Fruit fly (Drosophila melanogaster) whole organism, wandering third instar larva: ENCODE results near the gene CG40006.
"Not testable (repeated sequence)": the region's sequence is repeated elsewhere in the genome, so short reads cannot be mapped to it uniquely, and the experiment has no call there.

Experiments
- Abd-B ChIP-seq: fragments of >200 bp; optimal IDR thresholded peaks from 2 replicates; lab custom pipeline; 2017; ENCODE audit warnings: missing biosample characterization, missing genetic modification characterization
- CG32264 ChIP-seq: fragments of 200-800 bp; sonication (Bioruptor generic); optimal IDR thresholded peaks from 2 replicates; lab custom pipeline; 2016; ENCODE audit warnings: missing biosample characterization, missing genetic modification characterization
- CrebA ChIP-seq: fragments of 200-800 bp; sonication (Bioruptor generic); optimal IDR thresholded peaks from 2 replicates; lab custom pipeline; 2016; ENCODE audit warnings: missing biosample characterization, mild to moderate bottlenecking, missing genetic modification characterization, borderline replicate concordance
- Dfd ChIP-seq: fragments of >200 bp; optimal IDR thresholded peaks from 2 replicates; lab custom pipeline; 2017; ENCODE audit warnings: missing biosample characterization, missing genetic modification characterization
- Dif ChIP-seq: fragments of 200-275, 200-300 bp; sonication (Bioruptor generic); optimal IDR thresholded peaks from 2 replicates; lab custom pipeline; 2018; ENCODE audit warnings: missing biosample characterization, missing genetic modification characterization; ENCODE audit not compliant: partially characterized antibody
- GATAd ChIP-seq: sonication (Bioruptor generic); optimal IDR thresholded peaks from 2 replicates; lab custom pipeline; 2016; ENCODE audit warnings: missing biosample characterization, missing genetic modification characterization
- HLH106 ChIP-seq: fragments of 200-800 bp; optimal IDR thresholded peaks from 3 replicates; lab custom pipeline; 2019; ENCODE audit warnings: missing biosample characterization, mild to moderate bottlenecking, missing genetic modification characterization, moderate library complexity
- Hnf4 ChIP-seq: fragments of 200-800 bp; sonication (Bioruptor generic); optimal IDR thresholded peaks from 2 replicates; lab custom pipeline; 2016; ENCODE audit warnings: missing biosample characterization, mild to moderate bottlenecking, missing genetic modification characterization
- Hr78 ChIP-seq: fragments of >200 bp; optimal IDR thresholded peaks from 2 replicates; lab custom pipeline; 2017; ENCODE audit warnings: missing biosample characterization, missing genetic modification characterization
- Hr83 ChIP-seq: fragments of 200-300 bp; sonication (Bioruptor generic); optimal IDR thresholded peaks from 2 replicates; lab custom pipeline; 2016; ENCODE audit warnings: missing biosample characterization, mild to moderate bottlenecking, missing genetic modification characterization, moderate library complexity; ENCODE audit not compliant: poor library complexity, severe bottlenecking
- Jra ChIP-seq: sonication (Bioruptor generic); optimal IDR thresholded peaks from 2 replicates; lab custom pipeline; 2016; ENCODE audit warnings: missing biosample characterization, missing genetic modification characterization
- Mio ChIP-seq: sonication (Bioruptor generic); optimal IDR thresholded peaks from 2 replicates; lab custom pipeline; 2016; ENCODE audit warnings: missing biosample characterization, missing genetic modification characterization
- Myc ChIP-seq: fragments of >200 bp; optimal IDR thresholded peaks from 2 replicates; lab custom pipeline; 2017
- N ChIP-seq: fragments of >200 bp; optimal IDR thresholded peaks from 2 replicates; lab custom pipeline; 2018; ENCODE audit warnings: missing biosample characterization, missing external identifiers, missing genetic modification characterization
- OdsH ChIP-seq: fragments of 200-800 bp; sonication (Bioruptor generic); optimal IDR thresholded peaks from 2 replicates; lab custom pipeline; 2016; ENCODE audit warnings: missing biosample characterization, mild to moderate bottlenecking, missing genetic modification characterization
- Rel ChIP-seq, 2 experiments: fragments of 200-800 bp; sonication (Bioruptor generic) in 1 of 2; optimal IDR thresholded peaks; 2 replicates in 1 of 2; 3 replicates in 1 of 2; lab custom pipeline; 2016 to 2019; ENCODE audit warnings: mild to moderate bottlenecking in 2 of 2, missing biosample characterization in 2 of 2, missing genetic modification characterization in 2 of 2, moderate library complexity in 1 of 2
- Sp1 ChIP-seq: fragments of 200-800 bp; sonication (Bioruptor generic); optimal IDR thresholded peaks from 3 replicates; lab custom pipeline; 2019; ENCODE audit warnings: missing biosample characterization, mild to moderate bottlenecking, missing genetic modification characterization, moderate library complexity
- br ChIP-seq: fragments of 200-800 bp; sonication (Bioruptor generic); optimal IDR thresholded peaks from 2 replicates; lab custom pipeline; 2016; ENCODE audit warnings: missing biosample characterization, missing genetic modification characterization
- dsf ChIP-seq: sonication (Bioruptor generic); optimal IDR thresholded peaks from 2 replicates; lab custom pipeline; 2016; ENCODE audit warnings: missing biosample characterization, missing genetic modification characterization, borderline replicate concordance
- ey ChIP-seq: fragments of 200-800 bp; sonication (Bioruptor generic); optimal IDR thresholded peaks from 2 replicates; lab custom pipeline; 2016; ENCODE audit warnings: missing biosample characterization, missing genetic modification characterization
- foxo ChIP-seq, 2 experiments: fragments of 200-800 bp; sonication (Bioruptor generic); optimal IDR thresholded peaks; 2 replicates in 1 of 2; 3 replicates in 1 of 2; lab custom pipeline; 2016 to 2017; ENCODE audit warnings: missing biosample characterization in 2 of 2, missing genetic modification characterization in 2 of 2
- fru ChIP-seq: fragments of 200-800 bp; sonication (Bioruptor generic); optimal IDR thresholded peaks from 3 replicates; lab custom pipeline; 2016; ENCODE audit warnings: missing biosample characterization, mild to moderate bottlenecking, missing genetic modification characterization
- jim ChIP-seq: fragments of 175-275, 200-325 bp; sonication (Bioruptor generic); optimal IDR thresholded peaks from 2 replicates; lab custom pipeline; 2016; ENCODE audit warnings: missing biosample characterization, mild to moderate bottlenecking, missing genetic modification characterization
- lola ChIP-seq: fragments of >200 bp; optimal IDR thresholded peaks from 2 replicates; lab custom pipeline; 2017; ENCODE audit warnings: missing biosample characterization, missing genetic modification characterization
- pan ChIP-seq: fragments of >200 bp; optimal IDR thresholded peaks from 2 replicates; lab custom pipeline; 2017
- psq ChIP-seq: fragments of 200-800 bp; sonication (Bioruptor generic); optimal IDR thresholded peaks from 3 replicates; lab custom pipeline; 2017; ENCODE audit warnings: missing biosample characterization, mild to moderate bottlenecking, missing genetic modification characterization, moderate library complexity
- rgr ChIP-seq: fragments of 200-800 bp; sonication (Bioruptor generic); optimal IDR thresholded peaks from 3 replicates; lab custom pipeline; 2016; ENCODE audit warnings: missing biosample characterization, mild to moderate bottlenecking, missing genetic modification characterization
- sage ChIP-seq: fragments of 200-800 bp; sonication (Bioruptor generic); optimal IDR thresholded peaks from 2 replicates; lab custom pipeline; 2016; ENCODE audit warnings: missing biosample characterization, mild to moderate bottlenecking, missing genetic modification characterization
- sv ChIP-seq: fragments of 200-800 bp; sonication (Bioruptor generic); optimal IDR thresholded peaks from 3 replicates; lab custom pipeline; 2016; ENCODE audit warnings: missing biosample characterization, missing genetic modification characterization
- usp ChIP-seq: fragments of >200 bp; optimal IDR thresholded peaks from 2 replicates; lab custom pipeline; 2017; ENCODE audit warnings: missing biosample characterization, missing genetic modification characterization
- woc ChIP-seq: sonication (Bioruptor generic); optimal IDR thresholded peaks from 2 replicates; lab custom pipeline; 2016; ENCODE audit warnings: missing biosample characterization, mild to moderate bottlenecking, missing genetic modification characterization

CG40006 gene

DNA sequence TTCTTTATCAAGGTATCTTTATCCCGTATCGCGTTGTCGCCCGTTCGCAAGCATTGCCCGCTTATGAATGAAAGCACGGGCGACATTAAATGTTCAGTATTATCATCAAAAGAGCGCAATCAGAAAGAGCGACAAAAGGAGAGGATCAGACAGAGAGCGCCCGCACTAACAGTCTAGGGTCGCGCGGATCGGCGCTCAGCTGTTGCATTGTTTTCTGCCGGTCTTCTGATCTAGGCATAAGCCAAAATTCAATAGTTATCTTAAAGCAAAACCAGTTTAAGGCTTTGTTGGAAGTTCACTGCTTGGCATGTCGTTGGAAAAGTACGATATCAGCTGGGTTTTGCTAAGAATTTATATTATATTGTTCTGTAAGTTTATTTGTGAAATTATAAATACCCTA is at the start of gene CG40006:
CG40006 (minus strand) TSS at position 69 of the 400 bp plus-strand sequence.
- TF ChIP-seq lola (GFP tag; lab: Kevin White, UChicago) = no peak
- no peak for TF ChIP-seq Mio
- no peak for TF ChIP-seq Rel (GFP tag; optimal IDR thresholded peaks at IDR 0.05; lab: Kevin White, UChicago)
- TF ChIP-seq Rel (tag; optimal IDR thresholded peaks at IDR 0.05; lab: Kevin White, UChicago) = no peak
- no peak for TF ChIP-seq HLH106
- no peak for TF ChIP-seq usp (GFP tag; lab: Kevin White, UChicago)
- no peak for TF ChIP-seq Hr83 (GFP tag; lab: Kevin White, UChicago)
- TF ChIP-seq Dif (GFP tag; lab: Kevin White, UChicago) = no peak
- no peak for TF ChIP-seq woc
- TF ChIP-seq foxo (GFP tag; optimal IDR thresholded peaks at IDR 0.05; lab: Kevin White, UChicago) = no peak
- TF ChIP-seq jim = no peak
- TF ChIP-seq psq (GFP tag; lab: Kevin White, UChicago) = no peak

DNA sequence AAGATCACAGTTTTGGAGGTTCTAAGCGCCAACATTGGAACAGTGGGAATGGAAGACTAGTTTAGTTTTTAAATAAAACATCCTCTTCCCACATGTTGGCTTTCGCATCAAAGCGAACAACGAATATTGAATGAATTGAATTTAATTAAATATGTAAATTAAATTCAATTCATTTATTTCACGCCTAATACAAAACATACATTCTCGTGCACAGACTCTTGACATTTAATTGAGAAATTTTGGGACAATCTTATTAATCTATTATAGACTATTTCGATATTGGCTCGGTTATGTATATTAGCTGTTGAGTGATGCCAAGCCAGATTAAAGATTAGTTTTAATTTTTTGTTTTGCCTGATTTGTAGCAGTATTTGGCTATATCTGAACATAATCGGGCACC is 42.1 kb upstream of the CG40006 start, which contains the start of gene CG40439:
CG40439 (minus strand) TSS at position 8 of the 400 bp plus-strand sequence.
- not testable (repeated sequence) for TF ChIP-seq rgr, GATAd, sv (GFP tag; lab: Kevin White, UChicago)

DNA sequence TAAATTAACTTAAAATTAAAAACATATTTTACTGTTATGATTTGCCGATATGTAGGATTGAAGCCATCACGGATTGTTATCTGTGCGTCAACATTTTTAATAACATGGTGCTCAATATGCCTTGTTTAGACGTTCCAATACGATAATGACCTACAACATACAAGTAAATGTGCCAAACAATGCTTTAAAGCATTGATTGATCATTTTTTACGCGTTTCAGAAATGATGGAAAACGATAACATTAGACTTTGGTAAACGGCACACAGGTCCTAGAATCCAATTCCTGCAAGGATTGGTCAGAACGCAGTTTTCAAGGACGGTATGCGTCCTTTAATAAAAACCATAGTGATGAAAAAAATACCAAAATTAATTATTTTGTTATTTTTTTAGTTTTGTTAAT is 2.0 kb upstream of the CG40006 start:
- TF ChIP-seq CG32264 (GFP tag; lab: Kevin White, UChicago) (no peak), foxo (GFP tag; optimal IDR thresholded peaks at IDR 0.05; lab: Kevin White, UChicago) (no peak), Hnf4 (GFP tag; lab: Kevin White, UChicago) (no peak), Dfd (GFP tag; lab: Kevin White, UChicago) (no peak), Hr83 (GFP tag; lab: Kevin White, UChicago) (no peak), CrebA (GFP tag; lab: Kevin White, UChicago) (no peak), usp (GFP tag; lab: Kevin White, UChicago) (no peak), psq (GFP tag; lab: Kevin White, UChicago) (no peak), Myc (lab: Kevin White, UChicago) (no peak), Abd-B (GFP tag; lab: Kevin White, UChicago) (no peak), pan (no peak), rgr (GFP tag; lab: Kevin White, UChicago) (no peak), OdsH (GFP tag; lab: Kevin White, UChicago) (no peak)

DNA sequence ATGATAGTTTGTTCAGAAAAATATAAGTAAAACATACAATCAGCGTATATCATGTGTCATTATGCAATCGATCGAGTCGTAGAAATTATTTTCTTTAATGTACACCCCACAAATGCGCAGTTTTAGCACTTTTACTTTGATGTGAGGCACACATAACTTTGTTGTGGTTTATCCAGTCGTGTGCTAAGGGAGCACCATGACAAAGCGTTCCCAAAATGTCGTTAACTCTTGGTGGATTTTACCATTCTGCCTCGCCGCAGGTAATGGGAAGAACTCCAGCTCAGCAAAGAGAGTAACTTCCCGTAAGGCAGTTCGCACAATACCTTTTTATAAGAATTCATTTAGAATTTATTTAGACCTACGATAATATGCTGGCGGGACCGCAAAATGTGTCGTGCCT is 19.1 kb downstream of the CG40006 start:
- TF ChIP-seq woc (no peak), Mio (no peak), Hr78 (GFP tag; lab: Kevin White, UChicago) (no peak), ey (no peak), Rel (GFP tag; optimal IDR thresholded peaks at IDR 0.05; lab: Kevin White, UChicago) (no peak), Rel (tag; optimal IDR thresholded peaks at IDR 0.05; lab: Kevin White, UChicago) (no peak), OdsH (GFP tag; lab: Kevin White, UChicago) (no peak), Hnf4 (GFP tag; lab: Kevin White, UChicago) (no peak)

DNA sequence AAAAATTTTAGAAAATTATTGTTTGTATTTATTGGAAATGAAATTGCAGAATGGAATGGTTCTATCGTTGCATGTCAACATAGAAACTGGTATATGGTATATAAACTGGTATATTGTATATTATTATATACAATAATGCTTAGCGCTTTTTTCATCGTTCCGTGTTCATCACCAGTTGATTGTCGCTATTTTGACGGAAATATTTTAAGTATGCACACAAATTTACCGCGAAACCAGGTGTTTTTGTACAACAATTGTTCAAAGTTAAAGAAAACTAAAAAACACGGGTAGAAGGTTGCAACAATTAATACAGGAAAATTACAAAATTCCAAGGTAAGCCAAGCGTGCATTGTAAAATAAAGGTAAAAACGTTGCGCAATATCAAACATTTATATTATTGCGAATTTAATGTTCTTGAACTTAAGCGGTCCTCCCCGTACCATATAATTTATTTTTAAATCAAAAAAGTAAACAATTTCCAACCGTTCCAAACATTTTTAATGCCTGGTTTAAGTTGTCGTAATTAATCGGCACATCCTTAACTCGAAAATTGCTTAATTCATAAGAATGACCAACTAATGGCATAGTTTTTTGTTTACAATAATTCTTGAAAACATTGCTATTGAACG is 177.1 kb downstream of the CG40006 start, which contains the start of gene Slmap:
Slmap (plus strand) TSS at position 153 of the 629 bp plus-strand sequence.
- no peak for TF ChIP-seq Mio
- no peak for TF ChIP-seq fru (GFP tag; lab: Kevin White, UChicago)
- no peak for TF ChIP-seq dsf (GFP tag; lab: Kevin White, UChicago)
- TF ChIP-seq CrebA (GFP tag; lab: Kevin White, UChicago) = no peak
- TF ChIP-seq GATAd (GFP tag; lab: Kevin White, UChicago) = no peak
- TF ChIP-seq N (GFP tag; lab: Kevin White, UChicago) = peak; percentile 20
- TF ChIP-seq CG32264 (GFP tag; lab: Kevin White, UChicago) = no peak
- TF ChIP-seq Hnf4 (GFP tag; lab: Kevin White, UChicago) = no peak

DNA sequence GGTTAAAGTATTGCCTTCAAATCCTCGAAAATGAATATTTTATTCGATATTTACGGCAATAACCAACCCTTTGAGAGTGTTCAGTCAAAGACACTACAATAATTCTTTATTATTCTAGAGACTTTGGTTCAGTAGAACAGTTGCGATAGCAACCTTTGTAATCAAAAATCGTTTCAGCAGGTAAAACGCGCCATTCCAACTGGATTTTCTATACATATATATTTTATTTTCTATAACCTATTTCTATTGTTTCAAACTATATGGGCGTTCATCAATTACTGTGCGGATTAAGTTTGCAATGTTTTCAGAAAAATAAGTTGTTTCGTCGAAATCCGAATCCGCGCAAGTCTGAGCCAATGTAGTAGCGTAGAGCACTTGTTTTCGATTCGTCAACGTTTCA is 178.3 kb downstream of the CG40006 start:
- no peak for TF ChIP-seq br (GFP tag; lab: Kevin White, UChicago)
- no peak for TF ChIP-seq Jra (GFP tag; lab: Kevin White, UChicago)
- TF ChIP-seq foxo (GFP tag; optimal IDR thresholded peaks at IDR 0.05; lab: Kevin White, UChicago) = no peak
- TF ChIP-seq jim = no peak
- TF ChIP-seq Rel (GFP tag; optimal IDR thresholded peaks at IDR 0.05; lab: Kevin White, UChicago) = no peak
- no peak for TF ChIP-seq Rel (tag; optimal IDR thresholded peaks at IDR 0.05; lab: Kevin White, UChicago)
- no peak for TF ChIP-seq Dfd (GFP tag; lab: Kevin White, UChicago)
- TF ChIP-seq Hr78 (GFP tag; lab: Kevin White, UChicago) = no peak
- TF ChIP-seq Dif (GFP tag; lab: Kevin White, UChicago) = no peak
- no peak for TF ChIP-seq sv (GFP tag; lab: Kevin White, UChicago)
- no peak for TF ChIP-seq Sp1
- TF ChIP-seq dsf (GFP tag; lab: Kevin White, UChicago) = no peak
- TF ChIP-seq pan = no peak
- TF ChIP-seq sage (GFP tag; lab: Kevin White, UChicago) = no peak
- TF ChIP-seq CrebA (GFP tag; lab: Kevin White, UChicago) = no peak
